Worm (Caenorhabditis elegans) whole organism, early embryonic: Measurements from ENCODE around the gene C34D4.10.

Experiments
- B0310.2 ChIP-seq: sonication (generic microtip); optimal IDR thresholded peaks from 2 replicates; lab custom pipeline; 2016; ENCODE audit warnings: mild to moderate bottlenecking, missing genetic modification characterization, missing compliant biosample characterization
- F13C5.2 ChIP-seq: sonication (generic microtip); optimal IDR thresholded peaks from 2 replicates; lab custom pipeline; 2017; ENCODE audit warnings: mild to moderate bottlenecking, missing genetic modification characterization, inconsistent platforms, missing compliant biosample characterization
- aly-1 ChIP-seq: sonication (generic microtip); optimal IDR thresholded peaks from 2 replicates; lab custom pipeline; 2016; ENCODE audit warnings: missing genetic modification characterization, missing compliant biosample characterization
- ama-1 ChIP-seq: fragments of 150-350 bp; optimal IDR thresholded peaks from 2 replicates; lab custom pipeline; 2014
- ceh-36 ChIP-seq: sonication (generic microtip); optimal IDR thresholded peaks from 2 replicates; lab custom pipeline; 2016; ENCODE audit warnings: missing genetic modification characterization, inconsistent platforms, missing compliant biosample characterization
- ets-7 ChIP-seq: sonication (generic microtip); optimal IDR thresholded peaks from 2 replicates; lab custom pipeline; 2016; ENCODE audit warnings: missing genotype, missing genetic modification characterization, missing compliant biosample characterization
- flt-1 ChIP-seq: fragments of 200-800 bp; sonication (Bioruptor generic); IDR thresholded peaks from 2 replicates; pipeline ENCODE4 v1.3.6; 2022; ENCODE audit warnings: missing genetic modification characterization, missing compliant biosample characterization
- hmbx-1 ChIP-seq: sonication (generic microtip); optimal IDR thresholded peaks from 2 replicates; lab custom pipeline; 2016; ENCODE audit warnings: mild to moderate bottlenecking, missing genetic modification characterization, missing compliant biosample characterization
- hmg-4 ChIP-seq: fragments of 200-800 bp; sonication (Bioruptor generic); optimal IDR thresholded peaks from 2 replicates; lab custom pipeline; 2018; ENCODE audit warnings: mild to moderate bottlenecking, missing genetic modification characterization, missing compliant biosample characterization
- hnd-1 ChIP-seq: sonication (generic microtip); optimal IDR thresholded peaks from 2 replicates; lab custom pipeline; 2016; ENCODE audit warnings: missing genetic modification characterization, missing compliant biosample characterization
- pes-1 ChIP-seq: fragments of 200-800 bp; sonication (Bioruptor generic); IDR thresholded peaks from 2 replicates; pipeline ENCODE4 v1.3.6; 2022; ENCODE audit warnings: missing genetic modification reagents, missing genetic modification characterization, missing compliant biosample characterization
- scrt-1 ChIP-seq: fragments of 200-800 bp; sonication (Bioruptor generic); IDR thresholded peaks from 2 replicates; pipeline ENCODE4 v1.3.6; 2022; ENCODE audit warnings: missing genetic modification characterization, missing compliant biosample characterization
- sea-1 ChIP-seq: fragments of 200-800 bp; sonication (Bioruptor generic); conservative IDR thresholded peaks from 2 replicates; pipeline ENCODE4 v1.3.6; 2022; ENCODE audit warnings: missing genetic modification characterization, missing compliant biosample characterization
- tbx-11 ChIP-seq: fragments of 200-800 bp; sonication (Bioruptor generic); IDR thresholded peaks from 2 replicates; pipeline ENCODE4 v1.3.6; 2022; ENCODE audit warnings: missing genetic modification characterization, missing compliant biosample characterization
- tbx-37 ChIP-seq: fragments of 200-800 bp; sonication (Bioruptor generic); conservative IDR thresholded peaks from 2 replicates; pipeline ENCODE4 v1.3.6; 2022; ENCODE audit warnings: missing genetic modification reagents, missing genetic modification characterization, missing compliant biosample characterization

Gene C34D4.10

DNA sequence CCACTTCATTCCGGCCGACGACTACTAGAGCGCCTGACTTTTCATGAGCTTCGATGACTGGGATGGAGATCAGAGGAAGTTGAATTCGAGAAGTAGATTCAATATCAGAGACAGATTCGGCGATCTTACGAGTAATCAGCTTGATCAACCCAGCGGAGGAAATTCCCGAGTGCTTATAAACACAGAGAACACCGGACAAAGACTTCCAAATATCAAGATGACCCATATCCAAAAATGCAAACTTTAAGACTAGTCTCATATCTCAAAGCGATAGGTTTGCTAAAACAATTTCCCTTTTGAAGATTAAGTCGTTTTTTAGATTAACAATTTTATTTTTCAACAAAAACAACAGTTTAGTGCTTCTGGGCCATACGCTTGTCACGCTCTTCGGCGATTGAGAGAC, 37.8 kb downstream of the C34D4.10 start, which contains the start of gene Y43B11AR.3:
Gene Y43B11AR.3 (minus strand): TSS at position 335 of the 403 bp plus-strand sequence.
- no peak for TF ChIP-seq hmg-4 (GFP tag; lab: Kevin White, UChicago)
- TF ChIP-seq B0310.2: no peak
- no peak for TF ChIP-seq scrt-1 (GFP tag; lab: Robert Waterston, UW)
- TF ChIP-seq sea-1 (GFP tag; lab: Robert Waterston, UW): no peak
- no peak for TF ChIP-seq ets-7 (tag; lab: Kevin White, UChicago)
- TF ChIP-seq ama-1 (lab: Kevin White, UChicago): no peak
- TF ChIP-seq tbx-37 (GFP tag; lab: Robert Waterston, UW): no peak

DNA sequence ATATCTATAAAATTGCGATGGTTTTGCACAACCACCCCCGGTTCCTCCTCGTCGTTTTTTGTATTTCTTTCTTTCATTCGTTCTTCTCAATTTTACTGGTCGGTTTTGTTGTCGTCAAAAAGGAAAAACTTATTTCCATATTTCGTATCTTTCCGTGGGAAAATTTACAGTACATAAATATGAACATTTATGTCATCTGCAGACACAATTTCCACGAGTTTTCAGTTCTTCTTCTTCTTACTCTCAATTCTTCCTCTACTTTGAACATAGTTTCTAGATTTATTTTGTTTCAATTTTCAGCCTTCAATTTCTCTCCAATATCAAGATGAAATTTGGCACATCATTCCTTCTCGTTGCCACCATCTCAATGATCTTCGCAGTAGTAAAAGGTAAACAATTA, 40.0 kb downstream of the C34D4.10 start, which contains the start of gene Y43B11AR.1:
Gene Y43B11AR.1 (plus strand): TSS at position 301 of the 400 bp plus-strand sequence.
- no peak for TF ChIP-seq F13C5.2
- TF ChIP-seq pes-1: no peak
- no peak for TF ChIP-seq flt-1 (GFP tag; lab: Robert Waterston, UW)

DNA sequence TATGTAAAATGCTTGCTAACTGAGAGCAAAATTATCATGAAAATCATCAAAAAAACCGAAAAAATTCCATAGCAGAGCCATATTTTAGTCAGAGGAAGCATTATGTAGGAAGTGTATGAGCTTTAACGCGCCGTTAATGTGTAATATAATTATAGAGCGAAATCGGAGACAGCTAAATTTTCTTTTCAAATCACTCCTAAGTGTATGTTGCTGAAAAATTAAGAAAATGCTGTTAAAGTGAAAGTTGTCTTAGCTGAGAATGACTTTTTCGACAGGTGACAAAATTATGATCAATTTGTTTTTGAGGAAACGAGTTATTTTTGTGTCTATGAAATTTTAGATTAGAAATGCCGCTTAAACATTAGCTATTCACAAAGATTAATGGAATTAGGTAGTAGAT, 46.1 kb downstream of the C34D4.10 start, which contains the start of gene srg-50:
Gene srg-50 (minus strand): TSS at position 101 of the 400 bp plus-strand sequence.
- TF ChIP-seq aly-1 (tag; lab: Kevin White, UChicago): no peak
- TF ChIP-seq pes-1: no peak
- no peak for TF ChIP-seq flt-1 (GFP tag; lab: Robert Waterston, UW)
- no peak for TF ChIP-seq hmbx-1 (tag; lab: Kevin White, UChicago)
- TF ChIP-seq F13C5.2: no peak
- no peak for TF ChIP-seq hnd-1 (tag; lab: Kevin White, UChicago)
- TF ChIP-seq ceh-36: no peak
- no peak for TF ChIP-seq tbx-11 (GFP tag; lab: Robert Waterston, UW)

DNA sequence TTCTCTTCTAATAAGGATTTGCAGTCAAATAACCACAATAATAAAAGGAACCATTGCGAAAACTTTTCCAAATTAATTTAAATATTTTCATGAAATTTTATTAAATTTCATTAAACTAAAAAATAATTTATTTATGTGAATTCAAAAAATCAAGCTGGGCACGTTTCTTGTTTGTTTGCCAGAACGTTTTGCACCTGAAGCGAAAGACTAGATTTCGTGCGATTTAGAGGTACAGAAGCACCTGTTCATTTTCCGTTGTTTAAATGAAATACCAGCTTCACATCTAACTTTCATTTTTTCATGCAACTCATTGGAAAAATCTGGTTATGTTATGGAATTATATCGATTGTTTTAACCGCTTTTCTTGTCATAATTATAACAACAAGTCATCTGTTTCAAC, 49.1 kb downstream of the C34D4.10 start, which contains the start of gene srg-48:
Gene srg-48 (plus strand): TSS at position 301 of the 400 bp plus-strand sequence.
- no peak for TF ChIP-seq ceh-36
